Worm (Caenorhabditis elegans): Measurements from ENCODE around the gene R13A1.5.

DNA sequence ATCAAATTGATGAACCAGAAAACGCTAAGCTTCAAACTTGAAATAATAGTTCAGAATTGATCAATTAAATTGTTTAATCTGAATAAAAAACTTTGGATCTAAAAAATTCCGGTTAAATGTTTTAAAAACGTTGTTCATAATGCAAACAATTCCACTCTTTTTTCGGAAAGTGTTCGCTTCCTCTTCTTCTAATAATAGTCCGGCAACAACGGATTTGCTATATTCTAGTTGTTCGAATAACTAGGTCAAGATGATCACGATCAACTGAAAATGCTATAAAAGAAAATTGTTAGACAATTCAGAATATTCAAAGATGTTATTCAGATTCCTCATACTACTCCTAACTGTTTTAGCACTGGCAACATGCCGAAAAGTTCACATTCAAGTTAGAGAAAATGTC lies 39.3 kb upstream of the R13A1.5 start, which contains the start of gene D2024.4:
- TF ChIP-seq flt-1 (GFP tag; IDR thresholded peaks at IDR 0.05) (no peak), ztf-29 (GFP tag; IDR thresholded peaks at IDR 0.05) (no peak), T22C8.4 (GFP tag; IDR thresholded peaks at IDR 0.05) (no peak), ref-1 (GFP tag; conservative IDR thresholded peaks at IDR 0.05) (no peak)

Data from whole organism, midembryonic.